Fruit fly (Drosophila melanogaster) whole organism, prepupa: ENCODE measurements around the gene CG32295.
A peak's percentile ranks its signal among the peaks of the same experiment; 100 is the strongest.

Experiments
- Blimp-1 ChIP-seq: fragments of 200-800 bp; sonication (Bioruptor generic); optimal IDR thresholded peaks from 3 replicates; lab custom pipeline; 2017; ENCODE audit warnings: missing biosample characterization, missing genetic modification characterization, mild to moderate bottlenecking, moderate library complexity, missing genetic modification reagents
- CG10631 ChIP-seq: fragments of 200-800 bp; sonication (Bioruptor generic); optimal IDR thresholded peaks from 2 replicates; lab custom pipeline; 2016; ENCODE audit warnings: missing biosample characterization, missing genetic modification characterization
- CG11294 ChIP-seq: fragments of 200-800 bp; sonication (Bioruptor generic); IDR thresholded peaks from 2 replicates; pipeline ENCODE4 v1.3.6; 2022; ENCODE audit warnings: missing biosample characterization, missing genetic modification characterization
- CG11762 ChIP-seq: fragments of 200-800 bp; sonication (Bioruptor generic); optimal IDR thresholded peaks from 3 replicates; lab custom pipeline; 2016; ENCODE audit warnings: missing biosample characterization, missing genetic modification characterization; ENCODE audit not compliant: insufficient read depth
- CG11902 ChIP-seq: fragments of 200-800 bp; sonication (Bioruptor generic); optimal IDR thresholded peaks from 3 replicates; lab custom pipeline; 2016; ENCODE audit warnings: missing biosample characterization, missing genetic modification characterization
- CG15336 ChIP-seq: fragments of 200-800 bp; sonication (Bioruptor generic); IDR thresholded peaks from 2 replicates; pipeline ENCODE4 v1.3.6; 2022; ENCODE audit warnings: missing biosample characterization, missing genetic modification characterization
- CG16779 ChIP-seq: fragments of 200-800 bp; sonication (Bioruptor generic); optimal IDR thresholded peaks from 3 replicates; lab custom pipeline; 2017; ENCODE audit warnings: missing biosample characterization, mild to moderate bottlenecking, missing genetic modification characterization
- CG3032 ChIP-seq: fragments of 200-800 bp; optimal IDR thresholded peaks from 2 replicates; lab custom pipeline; 2019; ENCODE audit warnings: missing biosample characterization, mild to moderate bottlenecking, missing genetic modification characterization, moderate library complexity
- CG31627 ChIP-seq: fragments of 200-800 bp; sonication (Bioruptor generic); optimal IDR thresholded peaks from 3 replicates; lab custom pipeline; 2016; ENCODE audit warnings: missing biosample characterization, missing genetic modification characterization
- CG32006 ChIP-seq: fragments of 200-800 bp; sonication (Bioruptor generic); optimal IDR thresholded peaks from 3 replicates; lab custom pipeline; 2017; ENCODE audit warnings: missing biosample characterization, mild to moderate bottlenecking, missing genetic modification characterization
- CG34406 ChIP-seq: fragments of 200-800 bp; sonication (Bioruptor generic); optimal IDR thresholded peaks from 3 replicates; lab custom pipeline; 2016; ENCODE audit warnings: missing biosample characterization, missing genetic modification characterization
- CG3919 ChIP-seq: fragments of 200-800 bp; sonication (Bioruptor generic); optimal IDR thresholded peaks from 3 replicates; lab custom pipeline; 2016; ENCODE audit warnings: missing biosample characterization, missing genetic modification characterization
- CG4318 ChIP-seq: fragments of 200-800 bp; sonication (Bioruptor generic); optimal IDR thresholded peaks from 3 replicates; lab custom pipeline; 2017; ENCODE audit warnings: missing biosample characterization, mild to moderate bottlenecking, missing genetic modification characterization
- CG6163 ChIP-seq: fragments of 200-800 bp; sonication (Bioruptor generic); IDR thresholded peaks from 3 replicates; pipeline ENCODE4 v1.3.6; 2022; ENCODE audit warnings: missing biosample characterization, missing genetic modification characterization
- CG6792 ChIP-seq: fragments of 200-800 bp; sonication (Bioruptor generic); optimal IDR thresholded peaks from 3 replicates; lab custom pipeline; 2016; ENCODE audit warnings: missing biosample characterization, missing genetic modification characterization
- CG6808 ChIP-seq: fragments of 200-800 bp; sonication (Bioruptor generic); optimal IDR thresholded peaks from 3 replicates; lab custom pipeline; 2017; ENCODE audit warnings: missing biosample characterization, missing genetic modification characterization, mild to moderate bottlenecking, moderate library complexity, missing genetic modification reagents
- CG6854 ChIP-seq: fragments of 200-800 bp; sonication (Bioruptor generic); optimal IDR thresholded peaks from 2 replicates; lab custom pipeline; 2017; ENCODE audit warnings: missing biosample characterization, mild to moderate bottlenecking, missing genetic modification characterization
- CG7368 ChIP-seq: fragments of 200-800 bp; sonication (Bioruptor generic); optimal IDR thresholded peaks from 3 replicates; lab custom pipeline; 2016; ENCODE audit warnings: missing biosample characterization, missing genetic modification characterization
- CG8119 ChIP-seq: fragments of 200-800 bp; sonication (Bioruptor generic); IDR thresholded peaks from 3 replicates; pipeline ENCODE4 v1.3.6; 2022; ENCODE audit warnings: missing biosample characterization, missing genetic modification characterization
- CG8632 ChIP-seq: fragments of 200-800 bp; sonication (Bioruptor generic); optimal IDR thresholded peaks from 3 replicates; lab custom pipeline; 2016; ENCODE audit warnings: missing biosample characterization, missing genetic modification characterization
- CG9139 ChIP-seq: fragments of 200-800 bp; sonication (Bioruptor generic); optimal IDR thresholded peaks from 3 replicates; lab custom pipeline; 2017; ENCODE audit warnings: missing biosample characterization, mild to moderate bottlenecking, missing genetic modification characterization
- Eip75B ChIP-seq: fragments of 200-800 bp; sonication (Bioruptor generic); optimal IDR thresholded peaks from 3 replicates; lab custom pipeline; 2016; ENCODE audit warnings: missing biosample characterization, missing genetic modification characterization
- Eip78C ChIP-seq: fragments of 200-800 bp; sonication (Bioruptor generic); peaks from one replicate; lab custom pipeline; 2016; ENCODE audit warnings: missing biosample characterization, missing genetic modification characterization
- Eip93F ChIP-seq: fragments of 200-800 bp; sonication (Bioruptor generic); optimal IDR thresholded peaks from 2 replicates; lab custom pipeline; 2016; ENCODE audit warnings: missing biosample characterization, mild to moderate bottlenecking, missing genetic modification characterization
- Ets21C ChIP-seq: fragments of 200-800 bp; sonication (Bioruptor generic); optimal IDR thresholded peaks from 3 replicates; lab custom pipeline; 2016; ENCODE audit warnings: missing biosample characterization, missing genetic modification characterization
- Gug ChIP-seq: fragments of 200-800 bp; sonication (Bioruptor generic); IDR thresholded peaks from 2 replicates; pipeline ENCODE4 v1.3.6; 2022; ENCODE audit warnings: missing biosample characterization, missing genetic modification characterization
- Hr38 ChIP-seq: sonication (Bioruptor generic); optimal IDR thresholded peaks from 2 replicates; lab custom pipeline; 2016; ENCODE audit warnings: missing biosample characterization, missing genetic modification characterization
- Hr39 ChIP-seq: fragments of 200-800 bp; sonication (Bioruptor generic); optimal IDR thresholded peaks from 2 replicates; lab custom pipeline; 2016; ENCODE audit warnings: missing biosample characterization, missing genetic modification characterization
- Hr4 ChIP-seq: fragments of 200-800 bp; sonication (Bioruptor generic); optimal IDR thresholded peaks from 3 replicates; lab custom pipeline; 2016; ENCODE audit warnings: missing biosample characterization, missing genetic modification characterization
- Met ChIP-seq: fragments of 200-800 bp; sonication (Bioruptor generic); optimal IDR thresholded peaks from 3 replicates; lab custom pipeline; 2016; ENCODE audit warnings: missing biosample characterization, missing genetic modification characterization
- Smox ChIP-seq: fragments of 200-800 bp; sonication (Bioruptor generic); optimal IDR thresholded peaks from 3 replicates; lab custom pipeline; 2016; ENCODE audit warnings: missing biosample characterization, missing genetic modification characterization
- Sox102F ChIP-seq: fragments of 200-800 bp; sonication (Bioruptor generic); optimal IDR thresholded peaks from 2 replicates; lab custom pipeline; 2016; ENCODE audit warnings: missing biosample characterization, mild to moderate bottlenecking, missing genetic modification characterization
- Sox14 ChIP-seq: fragments of 200-800 bp; sonication (Bioruptor generic); optimal IDR thresholded peaks from 3 replicates; lab custom pipeline; 2016; ENCODE audit warnings: missing biosample characterization, missing genetic modification characterization
- Sox15 ChIP-seq: fragments of 200-800 bp; sonication (Bioruptor generic); optimal IDR thresholded peaks from 3 replicates; lab custom pipeline; 2016; ENCODE audit warnings: missing biosample characterization, missing genetic modification characterization
- acj6 ChIP-seq: fragments of 200-800 bp; sonication (Bioruptor generic); optimal IDR thresholded peaks from 3 replicates; lab custom pipeline; 2016; ENCODE audit warnings: missing biosample characterization, missing genetic modification characterization
- cyc ChIP-seq: fragments of 200-800 bp; sonication (Bioruptor generic); optimal IDR thresholded peaks from 3 replicates; lab custom pipeline; 2016; ENCODE audit warnings: missing biosample characterization, missing genetic modification characterization
- dac ChIP-seq: fragments of 200-800 bp; sonication (Bioruptor generic); optimal IDR thresholded peaks from 2 replicates; lab custom pipeline; 2017; ENCODE audit warnings: missing biosample characterization, mild to moderate bottlenecking, missing genetic modification characterization
- eg ChIP-seq: fragments of 200-800 bp; sonication (Bioruptor generic); IDR thresholded peaks from 3 replicates; pipeline ENCODE4 v1.3.6; 2022; ENCODE audit warnings: missing biosample characterization, missing genetic modification characterization
- esn ChIP-seq: fragments of 200-800 bp; sonication (Bioruptor generic); optimal IDR thresholded peaks from 2 replicates; lab custom pipeline; 2016; ENCODE audit warnings: missing biosample characterization, mild to moderate bottlenecking, missing genetic modification characterization, moderate library complexity
- fd85E ChIP-seq: fragments of 200-800 bp; sonication (Bioruptor generic); optimal IDR thresholded peaks from 3 replicates; lab custom pipeline; 2016; ENCODE audit warnings: missing biosample characterization, missing genetic modification characterization
- fkh ChIP-seq: fragments of 200-800 bp; sonication (Bioruptor generic); optimal IDR thresholded peaks from 3 replicates; lab custom pipeline; 2017; ENCODE audit warnings: missing biosample characterization, mild to moderate bottlenecking, missing genetic modification characterization, moderate library complexity
- lz ChIP-seq: fragments of 200-800 bp; sonication (Bioruptor generic); optimal IDR thresholded peaks from 3 replicates; lab custom pipeline; 2016; ENCODE audit warnings: missing biosample characterization, missing genetic modification characterization
- pdm3 ChIP-seq: fragments of 200-800 bp; sonication (Bioruptor generic); optimal IDR thresholded peaks from 3 replicates; lab custom pipeline; 2016; ENCODE audit warnings: missing biosample characterization, missing genetic modification characterization
- salr ChIP-seq, 2 experiments: fragments of 200-800 bp; sonication (Bioruptor generic); optimal IDR thresholded peaks; 3 replicates each; lab custom pipeline; 2016 to 2018; ENCODE audit warnings: missing biosample characterization in 2 of 2, missing genetic modification characterization in 2 of 2, mild to moderate bottlenecking in 1 of 2
- spab ChIP-seq: fragments of 200-800 bp; sonication (Bioruptor generic); optimal IDR thresholded peaks from 2 replicates; lab custom pipeline; 2017; ENCODE audit warnings: missing biosample characterization, mild to moderate bottlenecking, missing genetic modification characterization, missing genetic modification reagents
- ss ChIP-seq, 2 experiments: fragments of 200-800 bp; sonication (Bioruptor generic); optimal IDR thresholded peaks; 2 replicates in 1 of 2; 3 replicates in 1 of 2; lab custom pipeline; 2017 to 2018; ENCODE audit warnings: mild to moderate bottlenecking in 2 of 2, missing biosample characterization in 2 of 2, missing genetic modification characterization in 2 of 2, moderate library complexity in 1 of 2
- svp ChIP-seq: fragments of 200-800 bp; sonication (Bioruptor generic); peaks from one replicate; lab custom pipeline; 2016; ENCODE audit warnings: missing biosample characterization, missing genetic modification characterization
- topi ChIP-seq: fragments of 200-800 bp; sonication (Bioruptor generic); optimal IDR thresholded peaks from 3 replicates; lab custom pipeline; 2016; ENCODE audit warnings: missing biosample characterization, missing genetic modification characterization
- vri ChIP-seq: fragments of 200-800 bp; sonication (Bioruptor generic); optimal IDR thresholded peaks from 3 replicates; lab custom pipeline; 2016; ENCODE audit warnings: missing biosample characterization, mild to moderate bottlenecking, missing genetic modification characterization

CG32295 gene

DNA sequence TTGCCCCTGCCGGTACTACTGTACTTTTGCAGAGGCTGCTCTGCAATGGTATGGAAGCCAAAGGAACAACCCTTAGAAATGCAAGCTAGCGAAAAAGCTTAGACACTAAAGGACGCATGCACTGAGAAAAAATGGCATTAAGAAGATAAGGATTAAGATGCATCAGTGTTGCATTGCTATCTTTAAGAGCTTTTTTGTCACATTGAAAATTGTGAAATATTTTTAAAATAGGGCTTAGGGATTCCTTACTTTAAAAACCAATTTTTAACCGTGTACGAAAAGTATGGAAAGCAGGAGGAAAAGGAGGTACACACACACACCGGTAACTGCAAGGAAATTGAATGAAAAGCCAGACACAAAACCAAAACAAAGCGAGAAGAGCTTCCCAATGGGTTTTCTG, 22.2 kb upstream of the CG32295 start (continued):
- no peak for TF ChIP-seq Eip93F (GFP tag; lab: Kevin White, UChicago)
- TF ChIP-seq lz, result peak; percentile 37
- no peak for TF ChIP-seq CG4318 (GFP tag; lab: Kevin White, UChicago)
- no peak for TF ChIP-seq Sox15 (GFP tag; lab: Kevin White, UChicago)
- no peak for TF ChIP-seq Hr38 (GFP tag; lab: Kevin White, UChicago)
- TF ChIP-seq spab (GFP tag; lab: Kevin White, UChicago), result peak; percentile 56
- TF ChIP-seq CG6792 (GFP tag; lab: Kevin White, UChicago), result peak; percentile 25
- TF ChIP-seq svp (GFP tag; lab: Kevin White, UChicago), result no peak
- peak; percentile 46 for TF ChIP-seq CG32006
- TF ChIP-seq CG11902, result peak; percentile 36
- peak; percentile 17 for TF ChIP-seq Eip75B (GFP tag; lab: Kevin White, UChicago)
- peak; percentile 34 for TF ChIP-seq Hr39
- no peak for TF ChIP-seq vri
- TF ChIP-seq Gug (GFP tag; lab: Robert Waterston, UW), result no peak
- peak; percentile 8 to 33 for TF ChIP-seq salr (GFP tag; optimal IDR thresholded peaks at IDR 0.05; lab: Kevin White, UChicago)
- peak; percentile 19 for TF ChIP-seq Smox (GFP tag; lab: Kevin White, UChicago)
- peak; percentile 34 to 61 for TF ChIP-seq ss (GFP tag; optimal IDR thresholded peaks at IDR 0.05; lab: Kevin White, UChicago)
- TF ChIP-seq pdm3, result peak; percentile 46
- peak; percentile 47 for TF ChIP-seq CG10631 (GFP tag; lab: Kevin White, UChicago)
- peak; percentile 34 for TF ChIP-seq CG31627 (GFP tag; lab: Kevin White, UChicago)
- TF ChIP-seq eg, result 0 out of 3 replicates have a peak, but pooled peaks have one; percentile 37
- peak; percentile 41 for TF ChIP-seq CG3032 (tag; lab: Kevin White, UChicago)
- TF ChIP-seq dac (GFP tag; lab: Kevin White, UChicago), result no peak
- TF ChIP-seq Eip78C (GFP tag; lab: Kevin White, UChicago), result peak; percentile 92
- TF ChIP-seq CG8632, result peak; percentile 6
- TF ChIP-seq CG16779, result no peak
- TF ChIP-seq Sox102F, result peak; percentile 1
- TF ChIP-seq CG3919 (GFP tag; lab: Kevin White, UChicago), result peak; percentile 74
- TF ChIP-seq CG9139 (GFP tag; lab: Kevin White, UChicago), result peak; percentile 59
- TF ChIP-seq Hr4 (GFP tag; lab: Kevin White, UChicago), result peak; percentile 24
- peak; percentile 10 for TF ChIP-seq CG34406
- TF ChIP-seq CG6854 (GFP tag; lab: Kevin White, UChicago), result peak; percentile 23
- TF ChIP-seq CG11762, result peak; percentile 58

DNA sequence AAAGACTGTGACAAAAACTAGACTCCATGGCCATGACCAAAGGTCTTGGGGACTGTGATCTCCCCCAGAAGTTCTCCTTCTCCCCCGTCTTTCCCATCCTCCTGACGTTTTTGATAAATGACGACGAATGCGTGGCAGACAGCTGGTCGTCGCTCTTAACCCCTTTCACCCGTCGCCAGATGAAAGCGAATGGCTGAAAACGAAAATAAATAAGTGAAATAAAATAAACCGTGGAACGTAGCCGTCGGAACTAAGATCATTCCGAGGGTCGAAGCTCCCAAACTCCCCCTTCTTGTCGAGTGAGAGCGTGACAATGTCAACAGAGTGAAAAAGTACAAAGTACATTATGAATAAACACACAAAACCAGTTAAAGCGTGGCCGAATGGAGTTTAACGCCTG, 19.1 kb upstream of the CG32295 start:
- TF ChIP-seq ss (GFP tag; optimal IDR thresholded peaks at IDR 0.05; lab: Kevin White, UChicago) (peak in 1 of 2 experiments; percentile 35), Sox102F (no peak), Blimp-1 (peak; percentile 31), fkh (peak; percentile 27)

DNA sequence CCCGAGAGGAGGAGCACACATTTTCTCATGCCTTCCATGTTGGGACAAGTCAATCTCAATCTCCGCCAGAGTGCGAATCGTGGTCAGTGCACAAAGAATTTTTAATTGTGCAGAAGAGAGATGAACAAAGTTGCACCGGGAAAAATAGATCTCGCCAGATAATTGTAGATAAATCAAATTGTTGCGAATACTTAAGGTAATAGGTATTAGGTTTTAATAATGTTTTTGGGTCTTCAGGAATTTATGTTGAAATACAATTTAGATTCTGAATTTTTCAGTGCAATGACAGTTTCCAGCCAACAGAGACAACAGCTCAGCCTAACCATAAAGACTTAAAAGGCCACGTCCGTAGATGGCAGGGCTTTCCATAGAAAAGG, 18.3 kb upstream of the CG32295 start:
- no peak for TF ChIP-seq CG11294 (GFP tag; lab: Robert Waterston, UW)
- peak; percentile 7 for TF ChIP-seq CG3919 (GFP tag; lab: Kevin White, UChicago)
- peak; percentile 17; the same call in 1 of the 3 replicates for TF ChIP-seq CG8119 (GFP tag; lab: Robert Waterston, UW)
- TF ChIP-seq CG32006, result no peak
- no peak for TF ChIP-seq cyc (GFP tag; lab: Kevin White, UChicago)
- no peak for TF ChIP-seq fkh
- TF ChIP-seq CG31627 (GFP tag; lab: Kevin White, UChicago), result no peak
- no peak for TF ChIP-seq CG6854 (GFP tag; lab: Kevin White, UChicago)
- no peak for TF ChIP-seq Eip75B (GFP tag; lab: Kevin White, UChicago)
- 0 out of 3 replicates have a peak, but pooled peaks have one; percentile 14 for TF ChIP-seq eg
- TF ChIP-seq ss (GFP tag; optimal IDR thresholded peaks at IDR 0.05; lab: Kevin White, UChicago), result no peak
- no peak for TF ChIP-seq CG15336 (GFP tag; lab: Robert Waterston, UW)
- no peak for TF ChIP-seq spab (GFP tag; lab: Kevin White, UChicago)
- no peak for TF ChIP-seq Hr39
- TF ChIP-seq esn, result no peak
- no peak for TF ChIP-seq lz
- no peak for TF ChIP-seq Sox14
- TF ChIP-seq fd85E, result no peak
- TF ChIP-seq svp (GFP tag; lab: Kevin White, UChicago), result no peak
- no peak for TF ChIP-seq Ets21C
- TF ChIP-seq CG7368 (GFP tag; lab: Kevin White, UChicago), result no peak
- TF ChIP-seq topi, result no peak
- TF ChIP-seq Met, result no peak
- TF ChIP-seq CG10631 (GFP tag; lab: Kevin White, UChicago), result no peak
- peak; percentile 53; the same call in 2 of the 3 replicates for TF ChIP-seq CG6163
- no peak for TF ChIP-seq acj6 (GFP tag; lab: Kevin White, UChicago)
- no peak for TF ChIP-seq CG6808 (GFP tag; lab: Kevin White, UChicago)
- no peak for TF ChIP-seq dac (GFP tag; lab: Kevin White, UChicago)
